Fruit fly (Drosophila melanogaster) whole organism, prepupa: ENCODE results near the gene salt.

Source experiments
- CG1621 ChIP-seq: fragments of 200-800 bp; sonication (Bioruptor generic); optimal IDR thresholded peaks from 3 replicates; lab custom pipeline; 2018; ENCODE audit warnings: missing biosample characterization, mild to moderate bottlenecking, missing genetic modification characterization
- CG4318 ChIP-seq: fragments of 200-800 bp; sonication (Bioruptor generic); optimal IDR thresholded peaks from 3 replicates; lab custom pipeline; 2017; ENCODE audit warnings: missing biosample characterization, mild to moderate bottlenecking, missing genetic modification characterization
- CG7368 ChIP-seq: fragments of 200-800 bp; sonication (Bioruptor generic); optimal IDR thresholded peaks from 3 replicates; lab custom pipeline; 2016; ENCODE audit warnings: missing biosample characterization, missing genetic modification characterization
- Hr39 ChIP-seq: fragments of 200-800 bp; sonication (Bioruptor generic); optimal IDR thresholded peaks from 2 replicates; lab custom pipeline; 2016; ENCODE audit warnings: missing biosample characterization, missing genetic modification characterization
- Hr4 ChIP-seq: fragments of 200-800 bp; sonication (Bioruptor generic); optimal IDR thresholded peaks from 3 replicates; lab custom pipeline; 2016; ENCODE audit warnings: missing biosample characterization, missing genetic modification characterization
- Lpt ChIP-seq: fragments of 200-800 bp; sonication (Bioruptor generic); optimal IDR thresholded peaks from 3 replicates; lab custom pipeline; 2016; ENCODE audit warnings: missing biosample characterization, missing genetic modification characterization
- Sox14 ChIP-seq: fragments of 200-800 bp; sonication (Bioruptor generic); optimal IDR thresholded peaks from 3 replicates; lab custom pipeline; 2016; ENCODE audit warnings: missing biosample characterization, missing genetic modification characterization
- eg ChIP-seq: fragments of 200-800 bp; sonication (Bioruptor generic); IDR thresholded peaks from 3 replicates; pipeline ENCODE4 v1.3.6; 2022; ENCODE audit warnings: missing biosample characterization, missing genetic modification characterization

dm6 chr3R:31738060-31738619 is 16.4 kb downstream of the salt start, which contains the start of gene eEF1alpha2:
- no peak for TF ChIP-seq eg (GFP tag; lab: Robert Waterston, UW)
- TF ChIP-seq CG7368 (GFP tag; lab: Kevin White, UChicago): no peak
- no peak for TF ChIP-seq CG1621
- TF ChIP-seq Lpt (GFP tag; lab: Kevin White, UChicago): no peak
- no peak for TF ChIP-seq Hr39 (GFP tag; lab: Kevin White, UChicago)
- TF ChIP-seq Sox14 (GFP tag; lab: Kevin White, UChicago): no peak
- no peak for TF ChIP-seq Hr4 (GFP tag; lab: Kevin White, UChicago)
- TF ChIP-seq CG4318: no peak
